Worm (Caenorhabditis elegans) whole organism, mixed stage, embryonic: Measurements from ENCODE around the gene pck-1.

Source experiments
- ces-1 ChIP-seq: fragments of 150-350 bp; optimal IDR thresholded peaks from 2 replicates; lab custom pipeline; 2014; ENCODE audit warnings: missing biosample characterization, missing genetic modification reagents, missing genetic modification characterization
- elt-1 ChIP-seq: sonication (generic microtip); optimal IDR thresholded peaks from 2 replicates; lab custom pipeline; 2017; ENCODE audit warnings: missing genetic modification characterization, mild to moderate bottlenecking, missing compliant biosample characterization, antibody characterized with exemption, moderate library complexity, borderline replicate concordance; ENCODE audit not compliant: insufficient read depth
- elt-3 ChIP-seq: fragments of 150-350 bp; optimal IDR thresholded peaks from 2 replicates; lab custom pipeline; 2014; ENCODE audit warnings: missing biosample characterization, missing genetic modification characterization
- ham-2 ChIP-seq: fragments of 200-800 bp; sonication (Bioruptor generic); optimal IDR thresholded peaks from 2 replicates; lab custom pipeline; 2018; ENCODE audit warnings: mild to moderate bottlenecking, missing genetic modification characterization, missing compliant biosample characterization
- lin-13 ChIP-seq: fragments of 150-350 bp; optimal IDR thresholded peaks from 2 replicates; lab custom pipeline; 2014; ENCODE audit warnings: missing biosample characterization, missing genetic modification characterization
- nhr-28 ChIP-seq: fragments of 150-350 bp; optimal IDR thresholded peaks from 2 replicates; lab custom pipeline; 2014; ENCODE audit warnings: missing biosample characterization, missing genetic modification characterization
- snpc-4 ChIP-seq: fragments of 150-350 bp; optimal IDR thresholded peaks from 2 replicates; lab custom pipeline; 2014; ENCODE audit warnings: missing biosample characterization, missing genetic modification characterization
- unc-39 ChIP-seq: fragments of 150-350 bp; optimal IDR thresholded peaks from 2 replicates; lab custom pipeline; 2014; ENCODE audit warnings: missing biosample characterization, missing genetic modification characterization
- unc-62 ChIP-seq: fragments of 150-350 bp; optimal IDR thresholded peaks from 2 replicates; lab custom pipeline; 2014; ENCODE audit warnings: missing biosample characterization, missing genetic modification reagents, missing genetic modification characterization
- ztf-11 ChIP-seq: fragments of 150-350 bp; optimal IDR thresholded peaks from 2 replicates; lab custom pipeline; 2014; ENCODE audit warnings: missing biosample characterization, missing genetic modification characterization

DNA sequence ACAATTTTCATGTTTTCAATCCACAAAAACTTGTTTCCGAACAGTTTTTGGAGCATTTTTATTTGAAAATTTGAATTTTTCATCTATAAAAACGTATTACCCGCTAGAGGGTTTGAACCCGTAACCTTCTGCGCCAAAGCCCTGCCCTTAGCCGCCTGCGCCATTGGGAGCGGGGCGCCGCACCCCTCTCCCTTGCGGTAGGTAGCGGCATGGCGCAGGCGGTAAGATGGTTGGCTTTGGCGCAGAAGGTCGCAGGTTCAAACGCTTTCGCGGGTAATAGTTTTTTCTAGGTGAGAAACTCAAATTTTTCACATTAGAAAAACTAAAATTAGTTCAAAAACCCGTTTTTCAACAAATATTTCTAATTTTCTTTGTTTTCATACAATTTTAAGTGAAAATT is 14.4 kb downstream of the pck-1 start:
- TF ChIP-seq unc-39 (tag; lab: Kevin White, UChicago) (no peak), snpc-4 (no peak), nhr-28 (tag; lab: Kevin White, UChicago) (no peak), elt-3 (tag; lab: Kevin White, UChicago) (no peak), ces-1 (GFP tag; lab: Kevin White, UChicago) (no peak), elt-1 (tag; lab: Kevin White, UChicago) (no peak), ztf-11 (tag; lab: Kevin White, UChicago) (no peak), ham-2 (no peak), unc-62 (GFP tag; lab: Kevin White, UChicago) (no peak), lin-13 (tag; lab: Kevin White, UChicago) (no peak)
